Worm (Caenorhabditis elegans) whole organism, L4/young adult: Measurements from ENCODE around the gene gfi-3.

Experiments
- W03F9.2 ChIP-seq: fragments of 150-350 bp; optimal IDR thresholded peaks from 2 replicates; lab custom pipeline; 2014; ENCODE audit warnings: missing biosample characterization, missing genetic modification characterization
- dao-5 ChIP-seq: sonication (generic microtip); optimal IDR thresholded peaks from 2 replicates; lab custom pipeline; 2016; ENCODE audit warnings: missing genotype, missing genetic modification characterization, moderate library complexity, missing compliant biosample characterization
- him-1 ChIP-seq: sonication (generic microtip); optimal IDR thresholded peaks from 2 replicates; lab custom pipeline; 2016; ENCODE audit warnings: missing genotype, missing genetic modification reagents, missing genetic modification characterization, missing compliant biosample characterization

- TF ChIP-seq dao-5 (tag; lab: Kevin White, UChicago) (no peak), him-1 (tag; lab: Kevin White, UChicago) (no peak), W03F9.2 (no peak)
Measured at ce11 chrX:14530107-14530506, 49.7 kb downstream of the gfi-3 start, which contains the start of gene nspc-20.
